Worm (Caenorhabditis elegans) whole organism, young adult: ENCODE data around the gene srh-15.

Experiments
- F49E8.2 ChIP-seq: sonication (generic microtip); optimal IDR thresholded peaks from 3 replicates; lab custom pipeline; 2017; ENCODE audit warnings: missing genetic modification characterization, mild to moderate bottlenecking, missing compliant biosample characterization, antibody characterized with exemption, moderate library complexity; ENCODE audit not compliant: insufficient read depth
- K11D2.4 ChIP-seq: fragments of 200-800 bp; sonication (Bioruptor generic); IDR thresholded peaks from 2 replicates; pipeline ENCODE4 v1.3.6; 2022; ENCODE audit warnings: missing genetic modification reagents, missing genetic modification characterization, missing compliant biosample characterization
- ama-1 ChIP-seq, 3 experiments: fragments of 150-350 bp in 1 of 3; sonication (generic microtip) in 2 of 3; optimal IDR thresholded peaks; 2 replicates each; lab custom pipeline; 2014 to 2018; ENCODE audit warnings: missing biosample characterization in 2 of 3, missing genetic modification characterization in 2 of 3, missing genetic modification reagents in 2 of 3
- aptf-2 ChIP-seq: fragments of 200-800 bp; sonication (Bioruptor generic); conservative IDR thresholded peaks from 2 replicates; pipeline ENCODE4 v1.3.6; 2022; ENCODE audit warnings: missing genetic modification reagents, missing genetic modification characterization, missing compliant biosample characterization
- atf-7 ChIP-seq: sonication (generic microtip); optimal IDR thresholded peaks from 2 replicates; lab custom pipeline; 2017; ENCODE audit warnings: mild to moderate bottlenecking, missing genetic modification characterization, missing compliant biosample characterization
- ceh-100 ChIP-seq: fragments of 200-800 bp; sonication (Bioruptor generic); IDR thresholded peaks from 2 replicates; pipeline ENCODE4 v1.3.6; 2022; ENCODE audit warnings: missing genetic modification reagents, missing genetic modification characterization, missing compliant biosample characterization
- lin-54 ChIP-seq: fragments of 200-800 bp; sonication (Bioruptor generic); optimal IDR thresholded peaks from 2 replicates; lab custom pipeline; 2018; ENCODE audit warnings: mild to moderate bottlenecking, missing genetic modification characterization, missing compliant biosample characterization
- snpc-4 ChIP-seq, 5 experiments: fragments of 150-350 bp in 1 of 5; sonication (generic microtip) in 4 of 5; optimal IDR thresholded peaks; 2 replicates each; lab custom pipeline; 2014 to 2018; ENCODE audit warnings: missing genetic modification characterization in 5 of 5, missing biosample characterization in 3 of 5, antibody characterized with exemption in 2 of 5, mild to moderate bottlenecking in 2 of 5, missing compliant biosample characterization in 2 of 5, missing genotype in 2 of 5, moderate library complexity in 2 of 5, missing genetic modification reagents in 1 of 5
- unc-62 ChIP-seq: fragments of 150-350 bp; optimal IDR thresholded peaks from 2 replicates; lab custom pipeline; 2014; ENCODE audit warnings: missing biosample characterization, missing genetic modification reagents, missing genetic modification characterization

ce11 chrV:13339633-13340290, 19.0 kb downstream of the srh-15 start, which contains the start of the genes str-4 and lgc-48:
- TF ChIP-seq F49E8.2 (tag; lab: Kevin White, UChicago) (no peak), atf-7 (no peak), snpc-4 (GFP tag; optimal IDR thresholded peaks at IDR 0.05; lab: Kevin White, UChicago) (no peak), snpc-4 (tag; optimal IDR thresholded peaks at IDR 0.05; lab: Kevin White, UChicago) (no peak), unc-62 (GFP tag; lab: Kevin White, UChicago) (no peak), aptf-2 (GFP tag; lab: Robert Waterston, UW) (no peak), lin-54 (GFP tag; lab: Kevin White, UChicago) (no peak), ceh-100 (GFP tag; lab: Robert Waterston, UW) (no peak), ama-1 (optimal IDR thresholded peaks at IDR 0.05; lab: Kevin White, UChicago) (no peak), ama-1 (GFP tag; optimal IDR thresholded peaks at IDR 0.05; lab: Kevin White, UChicago) (no peak), K11D2.4 (GFP tag; lab: Robert Waterston, UW) (no peak)
